Worm (Caenorhabditis elegans) whole organism, L1 larva: Measurements from ENCODE around the gene F54C8.6.

Source experiments
- C04F5.9 ChIP-seq: sonication (generic microtip); optimal IDR thresholded peaks from 2 replicates; lab custom pipeline; 2016; ENCODE audit warnings: missing genetic modification characterization, missing compliant biosample characterization
- C34B4.2 ChIP-seq: sonication (generic microtip); optimal IDR thresholded peaks from 2 replicates; lab custom pipeline; 2017; ENCODE audit warnings: mild to moderate bottlenecking, missing genetic modification characterization, missing compliant biosample characterization
- F16B12.6 ChIP-seq: fragments of 150-350 bp; optimal IDR thresholded peaks from 2 replicates; lab custom pipeline; 2014; ENCODE audit warnings: missing biosample characterization, missing genetic modification characterization
- Y116A8C.19 ChIP-seq: sonication (generic microtip); optimal IDR thresholded peaks from 2 replicates; lab custom pipeline; 2016; ENCODE audit warnings: missing compliant biosample characterization, missing genetic modification characterization, borderline replicate concordance
- alr-1 ChIP-seq: fragments of 200-800 bp; sonication (Bioruptor generic); optimal IDR thresholded peaks from 2 replicates; lab custom pipeline; 2018; ENCODE audit warnings: borderline replicate concordance, mild to moderate bottlenecking, missing genetic modification characterization, missing compliant biosample characterization
- aly-2 ChIP-seq: fragments of 150-350 bp; optimal IDR thresholded peaks from 2 replicates; lab custom pipeline; 2014; ENCODE audit warnings: missing biosample characterization, missing genetic modification characterization
- blmp-1 ChIP-seq: fragments of 150-350 bp; optimal IDR thresholded peaks from 2 replicates; lab custom pipeline; 2014; ENCODE audit warnings: missing biosample characterization, missing genetic modification characterization
- ceh-8 ChIP-seq: fragments of 200-800 bp; sonication (Bioruptor generic); optimal IDR thresholded peaks from 2 replicates; lab custom pipeline; 2018; ENCODE audit warnings: mild to moderate bottlenecking, missing genetic modification characterization, moderate library complexity, missing compliant biosample characterization
- ceh-82 ChIP-seq, 3 experiments: fragments of 150-350 bp in 1 of 3; sonication (generic microtip) in 2 of 3; optimal IDR thresholded peaks; 2 replicates each; lab custom pipeline; 2014 to 2017; ENCODE audit warnings: missing biosample characterization in 3 of 3, missing genetic modification characterization in 3 of 3
- ceh-88 ChIP-seq: fragments of 200-800 bp; sonication (Bioruptor generic); IDR thresholded peaks from 2 replicates; pipeline ENCODE4 v1.3.6; 2022; ENCODE audit warnings: missing genetic modification characterization, missing compliant biosample characterization
- ceh-90 ChIP-seq: sonication (generic microtip); optimal IDR thresholded peaks from 2 replicates; lab custom pipeline; 2016; ENCODE audit warnings: missing genetic modification characterization, missing compliant biosample characterization
- ces-1 ChIP-seq: fragments of 150-350 bp; optimal IDR thresholded peaks from 2 replicates; lab custom pipeline; 2014; ENCODE audit warnings: missing biosample characterization, missing genetic modification reagents, missing genetic modification characterization
- dpl-1 ChIP-seq, 3 experiments: fragments of 150-350 bp in 2 of 3; sonication (generic microtip) in 1 of 3; optimal IDR thresholded peaks; 2 replicates each; lab custom pipeline; 2014 to 2017; ENCODE audit warnings: missing biosample characterization in 3 of 3, missing genetic modification characterization in 3 of 3, missing genetic modification reagents in 3 of 3
- dsc-1 ChIP-seq: sonication (generic microtip); optimal IDR thresholded peaks from 2 replicates; lab custom pipeline; 2016; ENCODE audit warnings: mild to moderate bottlenecking, missing genetic modification characterization, missing compliant biosample characterization
- efl-1 ChIP-seq, 4 experiments: fragments of 150-350 bp; optimal IDR thresholded peaks in 3 of 4; peaks in 1 of 4; 1 replicate in 1 of 4; 2 replicates in 3 of 4; lab custom pipeline; 2014; ENCODE audit warnings: missing biosample characterization in 2 of 4, missing genetic modification characterization in 2 of 4, missing genetic modification reagents in 2 of 4
- elt-2 ChIP-seq: sonication (generic microtip); optimal IDR thresholded peaks from 2 replicates; lab custom pipeline; 2016; ENCODE audit warnings: missing genetic modification characterization, mild to moderate bottlenecking, inconsistent platforms, missing compliant biosample characterization, missing genetic modification reagents
- fkh-10 ChIP-seq: sonication (generic microtip); optimal IDR thresholded peaks from 2 replicates; lab custom pipeline; 2017; ENCODE audit warnings: missing biosample characterization, missing genetic modification reagents, missing genetic modification characterization
- fkh-8 ChIP-seq: sonication (generic microtip); optimal IDR thresholded peaks from 2 replicates; lab custom pipeline; 2016; ENCODE audit warnings: mild to moderate bottlenecking, missing genetic modification characterization, missing compliant biosample characterization
- grh-1 ChIP-seq: fragments of 200-800 bp; sonication (Bioruptor generic); IDR thresholded peaks from 2 replicates; pipeline ENCODE4 v1.3.6; 2022; ENCODE audit warnings: missing genetic modification reagents, missing genetic modification characterization, missing compliant biosample characterization
- irx-1 ChIP-seq: sonication (generic microtip); optimal IDR thresholded peaks from 2 replicates; lab custom pipeline; 2016; ENCODE audit warnings: missing genetic modification characterization, missing compliant biosample characterization
- lin-13 ChIP-seq: fragments of 150-350 bp; optimal IDR thresholded peaks from 2 replicates; lab custom pipeline; 2014; ENCODE audit warnings: missing biosample characterization, missing genetic modification reagents, missing genetic modification characterization
- lin-15B ChIP-seq: fragments of 150-350 bp; sonication (generic microtip); optimal IDR thresholded peaks from 3 replicates; lab custom pipeline; 2014; ENCODE audit warnings: missing biosample characterization, missing genetic modification characterization
- lin-35 ChIP-seq, 2 experiments: fragments of 150-350 bp; optimal IDR thresholded peaks; 2 replicates each; lab custom pipeline; 2014; ENCODE audit warnings: missing biosample characterization in 2 of 2, missing genetic modification characterization in 2 of 2, missing genetic modification reagents in 2 of 2
- lin-39 ChIP-seq: fragments of 150-350 bp; optimal IDR thresholded peaks from 2 replicates; lab custom pipeline; 2014; ENCODE audit warnings: missing biosample characterization, missing genetic modification reagents, missing genetic modification characterization
- lir-3 ChIP-seq: sonication (generic microtip); optimal IDR thresholded peaks from 2 replicates; lab custom pipeline; 2016; ENCODE audit warnings: mild to moderate bottlenecking, missing genetic modification characterization, moderate library complexity, missing compliant biosample characterization; ENCODE audit not compliant: poor library complexity
- lsy-2 ChIP-seq, 2 experiments: fragments of 150-350 bp; optimal IDR thresholded peaks; 2 replicates each; lab custom pipeline; 2014; ENCODE audit warnings: missing biosample characterization in 2 of 2, missing genetic modification characterization in 2 of 2
- mab-9 ChIP-seq: fragments of 200-800 bp; sonication (Bioruptor generic); IDR thresholded peaks from 2 replicates; pipeline ENCODE4 v1.3.6; 2022; ENCODE audit warnings: missing genetic modification reagents, missing genetic modification characterization, missing compliant biosample characterization
- mdl-1 ChIP-seq, 2 experiments: fragments of 150-350 bp; optimal IDR thresholded peaks; 2 replicates each; lab custom pipeline; 2014 to 2017; ENCODE audit warnings: missing biosample characterization in 2 of 2, missing genetic modification characterization in 2 of 2, inconsistent platforms in 1 of 2
- mef-2 ChIP-seq: fragments of 150-350 bp; optimal IDR thresholded peaks from 2 replicates; lab custom pipeline; 2014; ENCODE audit warnings: missing biosample characterization, missing genetic modification characterization
- mep-1 ChIP-seq: fragments of 150-350 bp; optimal IDR thresholded peaks from 2 replicates; lab custom pipeline; 2014; ENCODE audit warnings: missing biosample characterization, missing genetic modification characterization
- nhr-11 ChIP-seq: fragments of 150-350 bp; optimal IDR thresholded peaks from 2 replicates; lab custom pipeline; 2014; ENCODE audit warnings: missing biosample characterization, missing genetic modification characterization
- nhr-12 ChIP-seq: sonication (generic microtip); optimal IDR thresholded peaks from 2 replicates; lab custom pipeline; 2017; ENCODE audit warnings: missing biosample characterization, missing genetic modification characterization
- nhr-20 ChIP-seq: sonication (generic microtip); optimal IDR thresholded peaks from 2 replicates; lab custom pipeline; 2016; ENCODE audit warnings: mild to moderate bottlenecking, missing genetic modification characterization, missing compliant biosample characterization
- nhr-28 ChIP-seq: fragments of 150-350 bp; optimal IDR thresholded peaks from 2 replicates; lab custom pipeline; 2014; ENCODE audit warnings: missing biosample characterization, missing genetic modification characterization
- nhr-71 ChIP-seq: sonication (generic microtip); optimal IDR thresholded peaks from 2 replicates; lab custom pipeline; 2016; ENCODE audit warnings: mild to moderate bottlenecking, missing genetic modification characterization, moderate library complexity, missing compliant biosample characterization
- nhr-90 ChIP-seq: sonication (generic microtip); optimal IDR thresholded peaks from 2 replicates; lab custom pipeline; 2016; ENCODE audit warnings: mild to moderate bottlenecking, missing genetic modification characterization, missing compliant biosample characterization; ENCODE audit not compliant: poor library complexity
- pag-3 ChIP-seq: sonication (generic microtip); optimal IDR thresholded peaks from 2 replicates; lab custom pipeline; 2017; ENCODE audit warnings: missing genetic modification characterization, mild to moderate bottlenecking, missing compliant biosample characterization, antibody characterized with exemption, borderline replicate concordance; ENCODE audit not compliant: insufficient read depth
- pqm-1 ChIP-seq: sonication (generic microtip); optimal IDR thresholded peaks from 3 replicates; lab custom pipeline; 2017; ENCODE audit warnings: missing biosample characterization, missing genetic modification characterization
- rnt-1 ChIP-seq: sonication (generic microtip); optimal IDR thresholded peaks from 2 replicates; lab custom pipeline; 2016; ENCODE audit warnings: mild to moderate bottlenecking, missing genetic modification characterization, moderate library complexity, missing compliant biosample characterization
- sox-4 ChIP-seq: sonication (generic microtip); optimal IDR thresholded peaks from 2 replicates; lab custom pipeline; 2016; ENCODE audit warnings: missing genetic modification characterization, missing compliant biosample characterization
- swsn-7 ChIP-seq: sonication (generic microtip); optimal IDR thresholded peaks from 2 replicates; lab custom pipeline; 2016; ENCODE audit warnings: missing genetic modification characterization, missing compliant biosample characterization
- tlp-1 ChIP-seq: fragments of 150-350 bp; optimal IDR thresholded peaks from 2 replicates; lab custom pipeline; 2014; ENCODE audit warnings: missing biosample characterization, missing genetic modification characterization
- unc-130 ChIP-seq: fragments of 150-350 bp; optimal IDR thresholded peaks from 2 replicates; lab custom pipeline; 2017; ENCODE audit warnings: missing biosample characterization, missing genetic modification characterization, inconsistent platforms
- unc-86 ChIP-seq: sonication (generic microtip); optimal IDR thresholded peaks from 2 replicates; lab custom pipeline; 2016; ENCODE audit warnings: missing genetic modification characterization, missing compliant biosample characterization
- xbp-1 ChIP-seq: sonication (generic microtip); optimal IDR thresholded peaks from 2 replicates; lab custom pipeline; 2016; ENCODE audit warnings: missing genetic modification characterization, missing compliant biosample characterization
- zip-4 ChIP-seq: fragments of 200-800 bp; sonication (Bioruptor generic); optimal IDR thresholded peaks from 2 replicates; lab custom pipeline; 2018; ENCODE audit warnings: mild to moderate bottlenecking, missing genetic modification characterization, moderate library complexity, missing compliant biosample characterization
- ztf-11 ChIP-seq, 2 experiments: sonication (generic microtip); optimal IDR thresholded peaks; 2 replicates each; lab custom pipeline; 2016 to 2017; ENCODE audit warnings: missing genetic modification characterization in 2 of 2, missing biosample characterization in 1 of 2, missing compliant biosample characterization in 1 of 2

Gene F54C8.6

ce11 chrIII:9487454-9487853 lies 37.7 kb upstream of the F54C8.6 start:
- TF ChIP-seq ceh-88 (GFP tag; lab: Robert Waterston, UW) = no peak
- TF ChIP-seq mef-2 (tag; lab: Kevin White, UChicago) = no peak
- TF ChIP-seq Y116A8C.19 (tag; lab: Kevin White, UChicago) = no peak
- no peak for TF ChIP-seq sox-4 (tag; lab: Kevin White, UChicago)
- no peak for TF ChIP-seq ceh-82 (tag; optimal IDR thresholded peaks at IDR 0.05; lab: Kevin White, UChicago)
- TF ChIP-seq elt-2 (tag; lab: Kevin White, UChicago) = peak; percentile 6
- no peak for TF ChIP-seq mep-1 (tag; lab: Kevin White, UChicago)
- TF ChIP-seq mdl-1 (tag; optimal IDR thresholded peaks at IDR 0.05; lab: Kevin White, UChicago) = no peak
- TF ChIP-seq, all 84 proteins: peak for 1

- TF ChIP-seq blmp-1 (no peak), lin-13 (no peak), unc-130 (tag; lab: Kevin White, UChicago) (no peak), ces-1 (no peak), F16B12.6 (tag; lab: Kevin White, UChicago) (no peak), mab-9 (GFP tag; lab: Robert Waterston, UW) (no peak), ztf-11 (tag; optimal IDR thresholded peaks at IDR 0.05; lab: Kevin White, UChicago) (no peak), pqm-1 (tag; lab: Kevin White, UChicago) (no peak), efl-1 (optimal IDR thresholded peaks at IDR 0.05; lab: Kevin White, UChicago) (no peak), efl-1 (GFP tag; optimal IDR thresholded peaks at IDR 0.05 in 1 of 2; lab: Kevin White, UChicago) (no peak), pag-3 (tag; lab: Kevin White, UChicago) (no peak), lir-3 (tag; lab: Kevin White, UChicago) (no peak), unc-86 (tag; lab: Kevin White, UChicago) (no peak), nhr-90 (no peak), tlp-1 (tag; lab: Kevin White, UChicago) (no peak), lin-39 (tag; lab: Kevin White, UChicago) (no peak), nhr-11 (tag; lab: Kevin White, UChicago) (no peak), ceh-90 (tag; lab: Kevin White, UChicago) (no peak)
Measured at ce11 chrIII:9485373-9485772, 35.6 kb upstream of the F54C8.6 start, which contains the start of gene bre-3. Gene bre-3 (minus strand): TSS chrIII:9485473.

ce11 chrIII:9483716-9484115 lies 34.0 kb upstream of the F54C8.6 start:
- no peak for TF ChIP-seq mef-2 (tag; lab: Kevin White, UChicago)
- no peak for TF ChIP-seq fkh-10
- no peak for TF ChIP-seq nhr-11 (tag; lab: Kevin White, UChicago)
- TF ChIP-seq lin-15B (tag; lab: Kevin White, UChicago) = peak; percentile 37
- no peak for TF ChIP-seq alr-1
- no peak for TF ChIP-seq sox-4 (tag; lab: Kevin White, UChicago)
- no peak for TF ChIP-seq C34B4.2 (tag; lab: Kevin White, UChicago)
- peak; percentile 2 for TF ChIP-seq nhr-20 (tag; lab: Kevin White, UChicago)
- no peak for TF ChIP-seq unc-130 (tag; lab: Kevin White, UChicago)
- TF ChIP-seq elt-2 (tag; lab: Kevin White, UChicago) = no peak
- TF ChIP-seq ces-1 = no peak
- peak; percentile 14 for TF ChIP-seq xbp-1 (tag; lab: Kevin White, UChicago)
- TF ChIP-seq ceh-8 (GFP tag; lab: Kevin White, UChicago) = no peak
- no peak for TF ChIP-seq Y116A8C.19 (tag; lab: Kevin White, UChicago)
- no peak for TF ChIP-seq F16B12.6 (tag; lab: Kevin White, UChicago)
- peak; percentile 38 for TF ChIP-seq fkh-8
- TF ChIP-seq swsn-7 (tag; lab: Kevin White, UChicago) = peak; percentile 27
- TF ChIP-seq nhr-12 (tag; lab: Kevin White, UChicago) = no peak
- peak; percentile 40 for TF ChIP-seq rnt-1 (tag; lab: Kevin White, UChicago)
- peak; percentile 19 for TF ChIP-seq irx-1
- no peak for TF ChIP-seq aly-2 (tag; lab: Kevin White, UChicago)
- peak in 1 of 2 experiments; percentile 64 for TF ChIP-seq lsy-2 (tag; optimal IDR thresholded peaks at IDR 0.05; lab: Kevin White, UChicago)
- no peak for TF ChIP-seq zip-4
- peak; percentile 20 for TF ChIP-seq unc-86 (tag; lab: Kevin White, UChicago)
- TF ChIP-seq lin-13 = no peak
- peak in 1 of 2 experiments; percentile 32 for TF ChIP-seq lin-35 (GFP tag; optimal IDR thresholded peaks at IDR 0.05; lab: Kevin White, UChicago)
- TF ChIP-seq nhr-28 (tag; lab: Kevin White, UChicago) = no peak
- peak; percentile 50 for TF ChIP-seq nhr-71 (tag; lab: Kevin White, UChicago)
- TF ChIP-seq tlp-1 (tag; lab: Kevin White, UChicago) = no peak
- TF ChIP-seq dsc-1 (tag; lab: Kevin White, UChicago) = peak; percentile 96
- no peak for TF ChIP-seq C04F5.9 (tag; lab: Kevin White, UChicago)
- peak in 1 of 3 experiments; percentile 41 for TF ChIP-seq dpl-1 (GFP tag; optimal IDR thresholded peaks at IDR 0.05; lab: Kevin White, UChicago)
- no peak for TF ChIP-seq grh-1 (GFP tag; lab: Robert Waterston, UW)
